Fruit fly (Drosophila melanogaster): Measurements from ENCODE around the gene CG13455.

The CG13455 gene

DNA sequence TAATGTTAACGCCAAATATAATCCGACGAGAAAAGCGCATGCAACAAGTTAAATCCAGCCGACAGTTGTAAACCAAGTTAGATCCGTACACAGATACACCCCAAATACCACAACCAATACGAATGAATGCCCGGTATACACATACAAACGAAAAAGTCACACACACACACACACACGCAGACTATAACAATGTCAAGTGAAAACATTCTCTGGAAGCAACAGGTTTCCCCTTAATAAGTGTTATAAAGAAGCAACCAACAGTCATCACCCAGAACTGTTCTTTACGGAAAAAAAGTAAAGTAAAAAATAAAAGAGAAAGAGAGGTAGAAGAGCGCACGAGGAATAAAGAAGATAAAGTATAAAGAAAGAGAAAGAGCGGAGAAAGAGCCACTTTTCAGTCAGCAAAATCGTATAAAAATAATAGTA lies 39.4 kb downstream of the CG13455 start (continued):
- no peak for TF ChIP-seq lz (GFP tag; optimal IDR thresholded peaks at IDR 0.05)
- no peak for TF ChIP-seq Sox14 (GFP tag; optimal IDR thresholded peaks at IDR 0.05)
- no peak for TF ChIP-seq vri (GFP tag; optimal IDR thresholded peaks at IDR 0.05)
- no peak for TF ChIP-seq Lpt (GFP tag; optimal IDR thresholded peaks at IDR 0.05)
- no peak for TF ChIP-seq Sox102F (GFP tag; optimal IDR thresholded peaks at IDR 0.05)
- no peak for TF ChIP-seq Gug (GFP tag; IDR thresholded peaks at IDR 0.05)
- TF ChIP-seq CG8632 (GFP tag; optimal IDR thresholded peaks at IDR 0.05), result no peak
- no peak for TF ChIP-seq CG11762 (GFP tag; optimal IDR thresholded peaks at IDR 0.05; ENCODE audit: insufficient read depth)
- TF ChIP-seq CG3032 (tag; optimal IDR thresholded peaks at IDR 0.05), result no peak
- TF ChIP-seq CG34406 (GFP tag; optimal IDR thresholded peaks at IDR 0.05), result no peak
- TF ChIP-seq ss (GFP tag; optimal IDR thresholded peaks at IDR 0.05), result peak in 1 of 2 experiments; percentile 49
- TF ChIP-seq CG6792 (GFP tag; optimal IDR thresholded peaks at IDR 0.05), result no peak
- TF ChIP-seq CG11294 (GFP tag; IDR thresholded peaks at IDR 0.05), result no peak
- TF ChIP-seq Hr39 (GFP tag; optimal IDR thresholded peaks at IDR 0.05), result no peak
- no peak for TF ChIP-seq CG6276 (GFP tag; optimal IDR thresholded peaks at IDR 0.05)
- 0 out of 3 replicates have a peak, but pooled peaks have one; percentile 8 for TF ChIP-seq eg (GFP tag; IDR thresholded peaks at IDR 0.05)
- TF ChIP-seq fd85E (GFP tag; optimal IDR thresholded peaks at IDR 0.05), result no peak
- no peak for TF ChIP-seq Eip75B (GFP tag; optimal IDR thresholded peaks at IDR 0.05)
- no peak for TF ChIP-seq Sox15 (GFP tag; optimal IDR thresholded peaks at IDR 0.05)
- TF ChIP-seq CG6808 (GFP tag; optimal IDR thresholded peaks at IDR 0.05), result peak; percentile 25
- TF ChIP-seq Ets21C (GFP tag; optimal IDR thresholded peaks at IDR 0.05), result no peak
- no peak for TF ChIP-seq acj6 (GFP tag; optimal IDR thresholded peaks at IDR 0.05)

DNA sequence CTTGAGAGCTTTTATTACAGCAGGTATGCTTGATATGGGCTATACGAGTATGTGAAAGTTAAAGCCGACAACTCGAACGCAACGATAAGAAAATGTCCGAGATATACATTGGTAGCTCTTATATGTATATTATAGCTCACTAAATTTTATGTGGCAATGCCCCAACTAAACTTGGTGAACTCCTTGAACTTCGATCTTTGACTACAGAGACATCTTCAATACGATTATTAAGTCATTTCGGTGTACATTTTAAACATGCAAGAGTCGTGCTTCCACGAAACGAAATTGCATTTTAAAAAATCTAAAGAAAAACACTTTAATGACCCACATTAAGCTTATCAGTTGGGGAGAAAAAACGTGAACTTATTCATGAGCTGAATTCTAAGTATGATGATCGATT lies 40.2 kb downstream of the CG13455 start:
- no peak for TF ChIP-seq CG6276 (GFP tag; optimal IDR thresholded peaks at IDR 0.05)
- TF ChIP-seq esn (GFP tag; optimal IDR thresholded peaks at IDR 0.05), result no peak
- peak; percentile 71 for TF ChIP-seq svp (GFP tag)
- no peak for TF ChIP-seq CG16779 (tag; optimal IDR thresholded peaks at IDR 0.05)
- no peak for TF ChIP-seq Blimp-1 (GFP tag; optimal IDR thresholded peaks at IDR 0.05)
- no peak for TF ChIP-seq CG8119 (GFP tag; IDR thresholded peaks at IDR 0.05)
- no peak for TF ChIP-seq Smox (GFP tag; optimal IDR thresholded peaks at IDR 0.05)
- no peak for TF ChIP-seq Lpt (GFP tag; optimal IDR thresholded peaks at IDR 0.05)
- no peak for TF ChIP-seq CG34406 (GFP tag; optimal IDR thresholded peaks at IDR 0.05)

DNA sequence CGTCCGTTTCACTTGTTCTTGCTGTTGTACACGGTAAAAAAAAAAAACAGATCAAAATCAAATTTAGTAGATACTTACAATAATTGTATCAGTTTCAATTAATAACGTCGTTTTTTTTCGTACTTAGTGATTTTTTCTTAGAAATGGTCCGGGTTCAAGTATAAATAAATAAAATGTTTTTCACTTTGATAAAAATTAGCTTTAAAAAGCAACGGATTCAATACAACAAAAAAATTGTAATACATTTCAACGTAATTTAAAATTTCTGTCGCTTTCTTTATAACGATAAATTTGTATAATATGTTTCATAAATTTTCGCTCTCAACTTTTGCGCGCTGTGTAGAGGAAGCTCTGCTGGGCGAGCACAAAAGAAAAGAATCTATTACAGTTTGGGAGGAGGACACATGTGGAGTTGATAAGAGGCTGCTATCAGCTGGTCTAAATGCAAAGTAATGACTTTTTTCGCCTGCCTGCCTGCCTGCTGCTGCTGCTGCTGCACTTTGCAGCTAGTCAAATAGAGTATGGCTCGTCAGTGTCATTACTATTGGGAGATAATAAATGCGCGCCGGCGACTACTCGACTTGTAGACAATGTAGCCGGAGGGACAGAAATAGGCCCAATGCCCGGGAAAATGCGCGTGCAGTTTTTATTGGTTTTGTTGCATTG lies 41.7 kb downstream of the CG13455 start:
- TF ChIP-seq svp (GFP tag) (peak; percentile 88), vri (GFP tag; optimal IDR thresholded peaks at IDR 0.05) (no peak), CG7368 (GFP tag; optimal IDR thresholded peaks at IDR 0.05) (no peak), esn (GFP tag; optimal IDR thresholded peaks at IDR 0.05) (peak; percentile 46), CG6792 (GFP tag; optimal IDR thresholded peaks at IDR 0.05) (peak; percentile 27), CG6276 (GFP tag; optimal IDR thresholded peaks at IDR 0.05) (peak; percentile 79), CG6808 (GFP tag; optimal IDR thresholded peaks at IDR 0.05) (peak; percentile 64), fd59A (GFP tag; optimal IDR thresholded peaks at IDR 0.05) (peak; percentile 27), Sox102F (GFP tag; optimal IDR thresholded peaks at IDR 0.05) (peak; percentile 31), Lpt (GFP tag; optimal IDR thresholded peaks at IDR 0.05) (peak; percentile 66), OdsH (GFP tag; optimal IDR thresholded peaks at IDR 0.05) (peak; percentile 73), ss (GFP tag; optimal IDR thresholded peaks at IDR 0.05) (peak; percentile 36 to 67), CG32006 (GFP tag; optimal IDR thresholded peaks at IDR 0.05) (peak; percentile 90), lz (GFP tag; optimal IDR thresholded peaks at IDR 0.05) (peak; percentile 51), Ets21C (GFP tag; optimal IDR thresholded peaks at IDR 0.05) (no peak), CG31627 (GFP tag; optimal IDR thresholded peaks at IDR 0.05) (peak; percentile 37), Hr39 (GFP tag; optimal IDR thresholded peaks at IDR 0.05) (peak; percentile 47), Hr38 (GFP tag; optimal IDR thresholded peaks at IDR 0.05) (no peak), CG15336 (GFP tag; IDR thresholded peaks at IDR 0.05) (peak; percentile 79), salr (GFP tag; optimal IDR thresholded peaks at IDR 0.05) (peak in 1 of 2 experiments; percentile 84), CG10669 (GFP tag; optimal IDR thresholded peaks at IDR 0.05) (peak; percentile 57), topi (GFP tag; optimal IDR thresholded peaks at IDR 0.05) (peak; percentile 49), CG10631 (GFP tag; optimal IDR thresholded peaks at IDR 0.05) (peak; percentile 70), CG11902 (GFP tag; optimal IDR thresholded peaks at IDR 0.05) (peak; percentile 5), spab (GFP tag; optimal IDR thresholded peaks at IDR 0.05) (peak; percentile 60), Eip75B (GFP tag; optimal IDR thresholded peaks at IDR 0.05) (peak; percentile 63), fd85E (GFP tag; optimal IDR thresholded peaks at IDR 0.05) (no peak), dac (GFP tag; optimal IDR thresholded peaks at IDR 0.05) (peak; percentile 41), dsx (GFP tag; optimal IDR thresholded peaks at IDR 0.05; ENCODE audit: poor library complexity, severe bottlenecking) (peak; percentile 51), cyc (GFP tag; optimal IDR thresholded peaks at IDR 0.05) (peak; percentile 20), CG8632 (GFP tag; optimal IDR thresholded peaks at IDR 0.05) (peak; percentile 29), Eip93F (GFP tag; optimal IDR thresholded peaks at IDR 0.05) (no peak)

Measured in whole organism, prepupa.